Fruit fly (Drosophila melanogaster): ENCODE data around the gene gskt.

Gene gskt

dm6 chr3R:31363615-31364014 is 8.6 kb upstream of the gskt start (continued):
- TF ChIP-seq CG11695 (GFP tag; IDR thresholded peaks at IDR 0.05), result no peak
- TF ChIP-seq Hr3 (GFP tag; optimal IDR thresholded peaks at IDR 0.05), result no peak
- TF ChIP-seq CG7372 (GFP tag; IDR thresholded peaks at IDR 0.05), result no peak
- no peak for TF ChIP-seq Dip2 (GFP tag; IDR thresholded peaks at IDR 0.05)
- TF ChIP-seq pho (GFP tag; optimal IDR thresholded peaks at IDR 0.05), result no peak
- TF ChIP-seq CG10979 (tag; optimal IDR thresholded peaks at IDR 0.05), result no peak
- no peak for TF ChIP-seq amos (GFP tag; IDR thresholded peaks at IDR 0.05; ENCODE audit: partially characterized antibody)
- no peak for TF ChIP-seq ken (GFP tag; IDR thresholded peaks at IDR 0.05)
- no peak for TF ChIP-seq ham (GFP tag; IDR thresholded peaks at IDR 0.05)
- TF ChIP-seq Sry-β (GFP tag; optimal IDR thresholded peaks at IDR 0.05), result no peak
- no peak for TF ChIP-seq stwl (tag; optimal IDR thresholded peaks at IDR 0.05)
- no peak for TF ChIP-seq al (GFP tag; IDR thresholded peaks at IDR 0.05)
- no peak for TF ChIP-seq CG11398 (GFP tag; optimal IDR thresholded peaks at IDR 0.05)
- TF ChIP-seq Chrac-16 (GFP tag; optimal IDR thresholded peaks at IDR 0.05), result no peak
- 0 out of 2 replicates have a peak, but pooled peaks have one; percentile 11 for TF ChIP-seq E2f1 (GFP tag; IDR thresholded peaks at IDR 0.05)
- TF ChIP-seq Ptx1 (GFP tag; IDR thresholded peaks at IDR 0.05), result 0 out of 2 replicates have a peak, but pooled peaks have one; percentile 18
- TF ChIP-seq Lpt (GFP tag; optimal IDR thresholded peaks at IDR 0.05), result no peak
- TF ChIP-seq crol (GFP tag; IDR thresholded peaks at IDR 0.05), result no peak
- TF ChIP-seq slbo (GFP tag; IDR thresholded peaks at IDR 0.05), result peak; percentile 28; the same call in 1 of the 2 replicates
- 0 out of 3 replicates have a peak, but pooled peaks have one; percentile 37 for TF ChIP-seq so (GFP tag; IDR thresholded peaks at IDR 0.05)
- no peak for TF ChIP-seq CG1647 (GFP tag; optimal IDR thresholded peaks at IDR 0.05)
- TF ChIP-seq CG15011 (GFP tag; optimal IDR thresholded peaks at IDR 0.05), result no peak
- TF ChIP-seq sob (GFP tag; IDR thresholded peaks at IDR 0.05), result 0 out of 2 replicates have a peak, but pooled peaks have one; percentile 25
- TF ChIP-seq Drgx (GFP tag; IDR thresholded peaks at IDR 0.05), result no peak
- TF ChIP-seq D19B (GFP tag; optimal IDR thresholded peaks at IDR 0.05), result no peak
- TF ChIP-seq prd (optimal IDR thresholded peaks at IDR 0.05), result no peak
- TF ChIP-seq prd (GFP tag; IDR thresholded peaks at IDR 0.05), result peak; percentile 39; the same call in 1 of the 3 replicates
- no peak for TF ChIP-seq CG17829 (tag; optimal IDR thresholded peaks at IDR 0.05)
- TF ChIP-seq Opbp (GFP tag; IDR thresholded peaks at IDR 0.05; ENCODE audit: partially characterized antibody), result no peak
- TF ChIP-seq CG1233 (GFP tag; optimal IDR thresholded peaks at IDR 0.05), result no peak
- TF ChIP-seq Dfd (GFP tag; optimal IDR thresholded peaks at IDR 0.05), result no peak
- no peak for TF ChIP-seq CG31365 (tag; optimal IDR thresholded peaks at IDR 0.05)
- TF ChIP-seq MTF-1 (GFP tag; optimal IDR thresholded peaks at IDR 0.05; ENCODE audit: borderline replicate concordance), result no peak
- TF ChIP-seq pan (optimal IDR thresholded peaks at IDR 0.05), result no peak
- TF ChIP-seq pan (GFP tag; optimal IDR thresholded peaks at IDR 0.05 in 1 of 2, IDR thresholded peaks at IDR 0.05 in 1 of 2), result no peak
- TF ChIP-seq CG12236 (GFP tag; optimal IDR thresholded peaks at IDR 0.05), result no peak
- no peak for TF ChIP-seq CG14050 (GFP tag; IDR thresholded peaks at IDR 0.05)
- no peak for TF ChIP-seq H15 (GFP tag; IDR thresholded peaks at IDR 0.05)
- TF ChIP-seq CG12391 (tag; optimal IDR thresholded peaks at IDR 0.05), result peak; percentile 15
- TF ChIP-seq Dek (tag; optimal IDR thresholded peaks at IDR 0.05), result peak; percentile 15
- TF ChIP-seq cg (GFP tag; optimal IDR thresholded peaks at IDR 0.05), result no peak
- TF ChIP-seq CG13123 (GFP tag; optimal IDR thresholded peaks at IDR 0.05), result no peak
- TF ChIP-seq CG14014 (GFP tag; IDR thresholded peaks at IDR 0.05), result peak; percentile 40; the same call in 1 of the 2 replicates

- TF ChIP-seq CG2678 (tag; optimal IDR thresholded peaks at IDR 0.05) (peak; percentile 52), D19B (GFP tag; optimal IDR thresholded peaks at IDR 0.05) (peak; percentile 3), Med (GFP tag) (peak; percentile 62), bab2 (GFP tag; optimal IDR thresholded peaks at IDR 0.05) (peak; percentile 50), fru (optimal IDR thresholded peaks at IDR 0.05) (no peak), CG7556 (GFP tag; optimal IDR thresholded peaks at IDR 0.05) (peak; percentile 26), CG15514 (GFP tag; optimal IDR thresholded peaks at IDR 0.05) (peak; percentile 2), lab (GFP tag; optimal IDR thresholded peaks at IDR 0.05) (peak; percentile 54), CG10147 (GFP tag; optimal IDR thresholded peaks at IDR 0.05) (peak; percentile 21), Hr51 (GFP tag; optimal IDR thresholded peaks at IDR 0.05) (no peak), gro (GFP tag; optimal IDR thresholded peaks at IDR 0.05) (peak; percentile 15), bbx (GFP tag; IDR thresholded peaks at IDR 0.05; ENCODE audit: partially characterized antibody) (no peak)
Observed at dm6 chr3R:31369054-31369453, 3.2 kb upstream of the gskt start.
